Fruit fly (Drosophila melanogaster) S2 (cell line): ENCODE measurements around the gene asf1.

Experiments used
- CG8478 ChIP-seq: fragments of >200 bp; optimal IDR thresholded peaks from 2 replicates; lab custom pipeline; 2018
- CTCF ChIP-seq, 2 experiments: fragments of >200 bp; optimal IDR thresholded peaks; 2 replicates each; lab custom pipeline; 2018

- no peak for TF ChIP-seq CG8478 (lab: Kevin White, UChicago)
- TF ChIP-seq CTCF (optimal IDR thresholded peaks at IDR 0.05; lab: Kevin White, UChicago), result no peak
Observed at dm6 chr3L:19585979-19586378, 32.7 kb upstream of the asf1 start, which contains the start of the genes CG9231 and CG9330.
